Worm (Caenorhabditis elegans): ENCODE data around the gene K11D12.14.

The K11D12.14 gene

ce11 chrV:5049333-5049942, at the start of gene K11D12.14, which contains the start of gene pqn-51 (continued):
- TF ChIP-seq Y95B8A.8 (GFP tag; IDR thresholded peaks at IDR 0.05) (peak; percentile 57; the same call in 1 of the 2 replicates), athp-1 (tag; optimal IDR thresholded peaks at IDR 0.05) (peak; percentile 71), lsy-27 (tag; optimal IDR thresholded peaks at IDR 0.05; ENCODE audit: borderline replicate concordance, insufficient read depth) (no peak), T26A5.8 (tag; optimal IDR thresholded peaks at IDR 0.05) (no peak), ets-4 (GFP tag; optimal IDR thresholded peaks at IDR 0.05) (peak; percentile 57), mes-4 (tag; optimal IDR thresholded peaks at IDR 0.05) (no peak), tlf-1 (GFP tag; optimal IDR thresholded peaks at IDR 0.05) (peak; percentile 61), ekl-4 (GFP tag; IDR thresholded peaks at IDR 0.05) (peak; percentile 96), T07F8.4 (tag; optimal IDR thresholded peaks at IDR 0.05) (no peak), C17E4.6 (GFP tag; IDR thresholded peaks at IDR 0.05) (0 out of 2 replicates have a peak, but pooled peaks have one; percentile 32), F39B2.1 (GFP tag; IDR thresholded peaks at IDR 0.05) (no peak), him-1 (tag; optimal IDR thresholded peaks at IDR 0.05) (no peak), mel-28 (tag; optimal IDR thresholded peaks at IDR 0.05; ENCODE audit: borderline replicate concordance) (no peak), aptf-3 (GFP tag; IDR thresholded peaks at IDR 0.05) (no peak), dpl-1 (GFP tag; optimal IDR thresholded peaks at IDR 0.05) (peak; percentile 52), C06A6.2 (GFP tag; conservative IDR thresholded peaks at IDR 0.05) (peak; percentile 92), ztf-18 (tag; optimal IDR thresholded peaks at IDR 0.05) (peak; percentile 93), F55B11.4 (tag; optimal IDR thresholded peaks at IDR 0.05; ENCODE audit: borderline replicate concordance, insufficient read depth) (no peak), atf-7 (tag; optimal IDR thresholded peaks at IDR 0.05) (peak; percentile 99), B0261.1 (tag; optimal IDR thresholded peaks at IDR 0.05) (no peak), snpc-4 (GFP tag; optimal IDR thresholded peaks at IDR 0.05) (no peak), snpc-4 (tag; optimal IDR thresholded peaks at IDR 0.05) (peak in 3 of 4 experiments; percentile 21 to 71 (median 68)), lir-1 (GFP tag; conservative IDR thresholded peaks at IDR 0.05) (peak; percentile 62; the same call in 1 of the 2 replicates), K11D2.4 (GFP tag; IDR thresholded peaks at IDR 0.05) (peak; percentile 94), snpc-3.4 (tag; optimal IDR thresholded peaks at IDR 0.05) (no peak), aptf-2 (GFP tag; conservative IDR thresholded peaks at IDR 0.05) (no peak), ceh-91 (GFP tag; IDR thresholded peaks at IDR 0.05) (peak; percentile 64), somi-1 (GFP tag; optimal IDR thresholded peaks at IDR 0.05) (peak; percentile 77)

DNA sequence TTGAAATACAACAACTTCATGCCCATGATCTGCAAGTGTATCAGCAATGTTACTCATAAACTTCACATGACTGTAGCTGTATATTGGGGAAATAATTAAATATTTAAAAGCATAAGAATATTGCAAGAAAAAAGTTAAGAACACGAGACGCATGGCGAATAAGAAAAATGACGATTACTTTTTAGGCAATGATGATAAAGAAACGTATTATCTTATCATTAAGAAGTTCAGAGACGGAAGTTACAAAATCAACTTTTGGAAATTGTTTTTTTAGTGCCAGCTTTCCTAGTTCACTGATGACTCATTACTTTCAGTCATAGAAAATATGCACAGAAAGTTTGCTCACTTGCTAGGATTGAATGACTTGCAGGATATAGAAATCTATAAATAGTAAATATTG, 49.0 kb upstream of the K11D12.14 start, which contains the start of gene ugt-7:
TSS of gene ugt-7 (minus strand) at position 161 of the 400 bp plus-strand sequence.
- no peak for TF ChIP-seq dox-1 (GFP tag; IDR thresholded peaks at IDR 0.05)
- peak; percentile 31 for TF ChIP-seq nhr-80 (tag; optimal IDR thresholded peaks at IDR 0.05)

ce11 chrV:5001386-5001785, 48.0 kb upstream of the K11D12.14 start, which contains the start of gene srr-8:
TSS of gene srr-8 (plus strand) at chrV:5001686.
- no peak for TF ChIP-seq pbrm-1 (GFP tag; IDR thresholded peaks at IDR 0.05)

DNA sequence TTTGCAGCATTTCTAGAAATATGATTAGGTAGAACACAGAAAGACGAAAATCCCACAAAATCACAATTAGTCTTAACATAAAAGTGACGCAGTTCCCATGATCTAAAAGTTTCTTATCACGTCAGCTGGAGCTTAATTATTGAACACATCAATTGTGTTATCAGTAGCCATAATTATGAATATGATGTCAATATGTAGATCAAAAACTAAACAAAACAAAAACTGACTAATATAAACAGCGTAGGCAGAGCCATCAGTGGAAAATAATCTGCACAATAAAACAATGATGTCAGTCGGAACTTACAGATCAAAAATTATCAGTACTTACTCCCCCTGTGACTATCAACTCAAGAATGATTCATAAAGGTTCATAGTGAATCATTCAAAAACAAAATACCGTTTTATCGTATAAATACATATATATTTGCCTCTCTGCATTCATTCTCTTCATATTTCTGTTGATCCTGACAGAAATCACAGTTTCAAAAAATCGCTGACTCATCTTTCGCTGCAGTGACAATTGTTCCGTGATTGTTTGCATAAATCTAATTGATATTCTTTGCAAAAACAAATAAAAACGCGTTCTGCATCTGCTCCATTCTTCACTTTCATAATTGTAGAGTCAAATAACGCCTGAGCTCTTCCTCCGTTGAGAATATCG, 37.1 kb upstream of the K11D12.14 start, which contains the start of gene srr-6:
TSS of gene srr-6 (plus strand) at position 611 of the 661 bp plus-strand sequence.
- TF ChIP-seq nhr-80 (tag; optimal IDR thresholded peaks at IDR 0.05) (peak; percentile 31), snpc-3.4 (tag; optimal IDR thresholded peaks at IDR 0.05) (no peak), unc-62 (GFP tag; optimal IDR thresholded peaks at IDR 0.05) (peak; percentile 59)
